Worm (Caenorhabditis elegans) whole organism, L1 larva: ENCODE data around the gene subs-4.
A peak's percentile ranks its signal among the peaks of the same experiment; 100 is the strongest.

Experiments used
- C16A3.4 ChIP-seq: fragments of 150-350 bp; optimal IDR thresholded peaks from 2 replicates; lab custom pipeline; 2014; ENCODE audit warnings: missing biosample characterization, missing genetic modification characterization
- C34B4.2 ChIP-seq: sonication (generic microtip); optimal IDR thresholded peaks from 2 replicates; lab custom pipeline; 2017; ENCODE audit warnings: mild to moderate bottlenecking, missing genetic modification characterization, missing compliant biosample characterization
- F16B12.6 ChIP-seq: fragments of 150-350 bp; optimal IDR thresholded peaks from 2 replicates; lab custom pipeline; 2014; ENCODE audit warnings: missing biosample characterization, missing genetic modification characterization
- Y116A8C.19 ChIP-seq: sonication (generic microtip); optimal IDR thresholded peaks from 2 replicates; lab custom pipeline; 2016; ENCODE audit warnings: missing compliant biosample characterization, missing genetic modification characterization, borderline replicate concordance
- aha-1 ChIP-seq: fragments of 150-350 bp; optimal IDR thresholded peaks from 2 replicates; lab custom pipeline; 2014; ENCODE audit warnings: missing biosample characterization, missing genetic modification characterization
- alr-1 ChIP-seq: fragments of 200-800 bp; sonication (Bioruptor generic); optimal IDR thresholded peaks from 2 replicates; lab custom pipeline; 2018; ENCODE audit warnings: borderline replicate concordance, mild to moderate bottlenecking, missing genetic modification characterization, missing compliant biosample characterization
- blmp-1 ChIP-seq: fragments of 150-350 bp; optimal IDR thresholded peaks from 2 replicates; lab custom pipeline; 2014; ENCODE audit warnings: missing biosample characterization, missing genetic modification characterization
- ceh-63 ChIP-seq: fragments of 200-800 bp; sonication (Bioruptor generic); optimal IDR thresholded peaks from 2 replicates; lab custom pipeline; 2018; ENCODE audit warnings: mild to moderate bottlenecking, missing genetic modification characterization, missing compliant biosample characterization
- ceh-8 ChIP-seq: fragments of 200-800 bp; sonication (Bioruptor generic); optimal IDR thresholded peaks from 2 replicates; lab custom pipeline; 2018; ENCODE audit warnings: mild to moderate bottlenecking, missing genetic modification characterization, moderate library complexity, missing compliant biosample characterization
- ceh-82 ChIP-seq, 3 experiments: fragments of 150-350 bp in 1 of 3; sonication (generic microtip) in 2 of 3; optimal IDR thresholded peaks; 2 replicates each; lab custom pipeline; 2014 to 2017; ENCODE audit warnings: missing biosample characterization in 3 of 3, missing genetic modification characterization in 3 of 3
- ceh-88 ChIP-seq: fragments of 200-800 bp; sonication (Bioruptor generic); IDR thresholded peaks from 2 replicates; pipeline ENCODE4 v1.3.6; 2022; ENCODE audit warnings: missing genetic modification characterization, missing compliant biosample characterization
- ceh-90 ChIP-seq: sonication (generic microtip); optimal IDR thresholded peaks from 2 replicates; lab custom pipeline; 2016; ENCODE audit warnings: missing genetic modification characterization, missing compliant biosample characterization
- dpl-1 ChIP-seq, 3 experiments: fragments of 150-350 bp in 2 of 3; sonication (generic microtip) in 1 of 3; optimal IDR thresholded peaks; 2 replicates each; lab custom pipeline; 2014 to 2017; ENCODE audit warnings: missing biosample characterization in 3 of 3, missing genetic modification characterization in 3 of 3, missing genetic modification reagents in 3 of 3
- dsc-1 ChIP-seq: sonication (generic microtip); optimal IDR thresholded peaks from 2 replicates; lab custom pipeline; 2016; ENCODE audit warnings: mild to moderate bottlenecking, missing genetic modification characterization, missing compliant biosample characterization
- efl-1 ChIP-seq, 4 experiments: fragments of 150-350 bp; optimal IDR thresholded peaks in 3 of 4; peaks in 1 of 4; 1 replicate in 1 of 4; 2 replicates in 3 of 4; lab custom pipeline; 2014; ENCODE audit warnings: missing biosample characterization in 2 of 4, missing genetic modification characterization in 2 of 4, missing genetic modification reagents in 2 of 4
- efl-3 ChIP-seq: fragments of 200-800 bp; sonication (Bioruptor generic); optimal IDR thresholded peaks from 2 replicates; lab custom pipeline; 2018; ENCODE audit warnings: mild to moderate bottlenecking, missing genetic modification characterization, missing compliant biosample characterization
- egl-13 ChIP-seq: sonication (generic microtip); optimal IDR thresholded peaks from 2 replicates; lab custom pipeline; 2016; ENCODE audit warnings: missing genotype, missing genetic modification reagents, missing genetic modification characterization, missing compliant biosample characterization
- egl-27 ChIP-seq, 2 experiments: fragments of 150-350 bp in 1 of 2; sonication (generic microtip); optimal IDR thresholded peaks; 3 replicates each; lab custom pipeline; 2017 to 2018; ENCODE audit warnings: missing biosample characterization in 2 of 2, missing genetic modification characterization in 2 of 2, missing genetic modification reagents in 2 of 2
- ets-5 ChIP-seq: fragments of 200-800 bp; sonication (Bioruptor generic); IDR thresholded peaks from 2 replicates; pipeline ENCODE4 v1.3.6; 2022; ENCODE audit warnings: missing genetic modification characterization, missing compliant biosample characterization
- fkh-8 ChIP-seq: sonication (generic microtip); optimal IDR thresholded peaks from 2 replicates; lab custom pipeline; 2016; ENCODE audit warnings: mild to moderate bottlenecking, missing genetic modification characterization, missing compliant biosample characterization
- fos-1 ChIP-seq: fragments of 150-350 bp; optimal IDR thresholded peaks from 2 replicates; lab custom pipeline; 2014; ENCODE audit warnings: missing biosample characterization, missing genetic modification characterization
- hlh-4 ChIP-seq: sonication (generic microtip); optimal IDR thresholded peaks from 2 replicates; lab custom pipeline; 2016; ENCODE audit warnings: mild to moderate bottlenecking, missing genetic modification characterization, missing compliant biosample characterization
- hpl-2 ChIP-seq: fragments of 150-350 bp; optimal IDR thresholded peaks from 2 replicates; lab custom pipeline; 2014; ENCODE audit warnings: missing biosample characterization, missing genetic modification reagents, missing genetic modification characterization
- irx-1 ChIP-seq: sonication (generic microtip); optimal IDR thresholded peaks from 2 replicates; lab custom pipeline; 2016; ENCODE audit warnings: missing genetic modification characterization, missing compliant biosample characterization
- isw-1 ChIP-seq: fragments of 200-800 bp; sonication (Bioruptor generic); IDR thresholded peaks from 2 replicates; pipeline ENCODE4 v1.3.6; 2022; ENCODE audit warnings: missing genetic modification characterization, missing compliant biosample characterization
- jun-1 ChIP-seq: fragments of 150-350 bp; optimal IDR thresholded peaks from 2 replicates; lab custom pipeline; 2014; ENCODE audit warnings: missing biosample characterization, missing genetic modification reagents, missing genetic modification characterization
- lin-13 ChIP-seq: fragments of 150-350 bp; optimal IDR thresholded peaks from 2 replicates; lab custom pipeline; 2014; ENCODE audit warnings: missing biosample characterization, missing genetic modification reagents, missing genetic modification characterization
- lin-15B ChIP-seq: fragments of 150-350 bp; sonication (generic microtip); optimal IDR thresholded peaks from 3 replicates; lab custom pipeline; 2014; ENCODE audit warnings: missing biosample characterization, missing genetic modification characterization
- lir-3 ChIP-seq: sonication (generic microtip); optimal IDR thresholded peaks from 2 replicates; lab custom pipeline; 2016; ENCODE audit warnings: mild to moderate bottlenecking, missing genetic modification characterization, moderate library complexity, missing compliant biosample characterization; ENCODE audit not compliant: poor library complexity
- lsy-2 ChIP-seq, 2 experiments: fragments of 150-350 bp; optimal IDR thresholded peaks; 2 replicates each; lab custom pipeline; 2014; ENCODE audit warnings: missing biosample characterization in 2 of 2, missing genetic modification characterization in 2 of 2
- mab-9 ChIP-seq: fragments of 200-800 bp; sonication (Bioruptor generic); IDR thresholded peaks from 2 replicates; pipeline ENCODE4 v1.3.6; 2022; ENCODE audit warnings: missing genetic modification reagents, missing genetic modification characterization, missing compliant biosample characterization
- mdl-1 ChIP-seq, 2 experiments: fragments of 150-350 bp; optimal IDR thresholded peaks; 2 replicates each; lab custom pipeline; 2014 to 2017; ENCODE audit warnings: missing biosample characterization in 2 of 2, missing genetic modification characterization in 2 of 2, inconsistent platforms in 1 of 2
- mef-2 ChIP-seq: fragments of 150-350 bp; optimal IDR thresholded peaks from 2 replicates; lab custom pipeline; 2014; ENCODE audit warnings: missing biosample characterization, missing genetic modification characterization
- nhr-19 ChIP-seq: fragments of 200-800 bp; sonication (Bioruptor generic); conservative IDR thresholded peaks from 2 replicates; pipeline ENCODE4 v1.3.6; 2022; ENCODE audit warnings: missing genetic modification characterization, missing compliant biosample characterization
- nhr-20 ChIP-seq: sonication (generic microtip); optimal IDR thresholded peaks from 2 replicates; lab custom pipeline; 2016; ENCODE audit warnings: mild to moderate bottlenecking, missing genetic modification characterization, missing compliant biosample characterization
- nhr-28 ChIP-seq: fragments of 150-350 bp; optimal IDR thresholded peaks from 2 replicates; lab custom pipeline; 2014; ENCODE audit warnings: missing biosample characterization, missing genetic modification characterization
- nhr-47 ChIP-seq: sonication (generic microtip); optimal IDR thresholded peaks from 2 replicates; lab custom pipeline; 2016; ENCODE audit warnings: mild to moderate bottlenecking, missing genetic modification characterization, moderate library complexity, missing compliant biosample characterization
- nhr-76 ChIP-seq: sonication (generic microtip); optimal IDR thresholded peaks from 2 replicates; lab custom pipeline; 2017; ENCODE audit warnings: missing biosample characterization, missing genetic modification characterization
- nhr-77 ChIP-seq: fragments of 150-350 bp; optimal IDR thresholded peaks from 2 replicates; lab custom pipeline; 2014; ENCODE audit warnings: missing biosample characterization, missing genetic modification characterization
- nhr-90 ChIP-seq: sonication (generic microtip); optimal IDR thresholded peaks from 2 replicates; lab custom pipeline; 2016; ENCODE audit warnings: mild to moderate bottlenecking, missing genetic modification characterization, missing compliant biosample characterization; ENCODE audit not compliant: poor library complexity
- pag-3 ChIP-seq: sonication (generic microtip); optimal IDR thresholded peaks from 2 replicates; lab custom pipeline; 2017; ENCODE audit warnings: missing genetic modification characterization, mild to moderate bottlenecking, missing compliant biosample characterization, antibody characterized with exemption, borderline replicate concordance; ENCODE audit not compliant: insufficient read depth
- rnt-1 ChIP-seq: sonication (generic microtip); optimal IDR thresholded peaks from 2 replicates; lab custom pipeline; 2016; ENCODE audit warnings: mild to moderate bottlenecking, missing genetic modification characterization, moderate library complexity, missing compliant biosample characterization
- skn-1 ChIP-seq: fragments of 150-350 bp; optimal IDR thresholded peaks from 2 replicates; lab custom pipeline; 2014; ENCODE audit warnings: missing biosample characterization, missing genetic modification characterization
- snu-23 ChIP-seq: sonication (generic microtip); optimal IDR thresholded peaks from 2 replicates; lab custom pipeline; 2016; ENCODE audit warnings: missing genetic modification characterization, missing compliant biosample characterization
- sox-4 ChIP-seq: sonication (generic microtip); optimal IDR thresholded peaks from 2 replicates; lab custom pipeline; 2016; ENCODE audit warnings: missing genetic modification characterization, missing compliant biosample characterization
- sptf-1 ChIP-seq: fragments of 150-350 bp; optimal IDR thresholded peaks from 2 replicates; lab custom pipeline; 2014; ENCODE audit warnings: missing biosample characterization, missing genetic modification characterization
- sup-37 ChIP-seq: fragments of 200-800 bp; sonication (Bioruptor generic); optimal IDR thresholded peaks from 2 replicates; lab custom pipeline; 2018; ENCODE audit warnings: mild to moderate bottlenecking, missing genetic modification characterization, missing compliant biosample characterization
- unc-30 ChIP-seq: sonication (generic microtip); optimal IDR thresholded peaks from 2 replicates; lab custom pipeline; 2017; ENCODE audit warnings: missing biosample characterization, missing genetic modification characterization
- unc-62 ChIP-seq: fragments of 150-350 bp; optimal IDR thresholded peaks from 2 replicates; lab custom pipeline; 2014; ENCODE audit warnings: missing biosample characterization, missing genetic modification reagents, missing genetic modification characterization
- unc-86 ChIP-seq: sonication (generic microtip); optimal IDR thresholded peaks from 2 replicates; lab custom pipeline; 2016; ENCODE audit warnings: missing genetic modification characterization, missing compliant biosample characterization
- unc-98 ChIP-seq: fragments of 200-800 bp; sonication (Bioruptor generic); IDR thresholded peaks from 2 replicates; pipeline ENCODE4 v1.3.6; 2022; ENCODE audit warnings: missing genetic modification characterization, missing compliant biosample characterization
- xbp-1 ChIP-seq: sonication (generic microtip); optimal IDR thresholded peaks from 2 replicates; lab custom pipeline; 2016; ENCODE audit warnings: missing genetic modification characterization, missing compliant biosample characterization
- ztf-4 ChIP-seq: fragments of 150-350 bp; optimal IDR thresholded peaks from 2 replicates; lab custom pipeline; 2014; ENCODE audit warnings: missing biosample characterization, missing genetic modification characterization

Gene subs-4

ce11 chrIII:11343041-11343440 lies 39.0 kb upstream of the subs-4 start, which contains the start of the genes T28D6.6 and pen-2 (continued):
- TF ChIP-seq jun-1 (no peak), Y116A8C.19 (tag; lab: Kevin White, UChicago) (no peak), nhr-90 (no peak), nhr-28 (tag; lab: Kevin White, UChicago) (no peak), hlh-4 (tag; lab: Kevin White, UChicago) (no peak), pag-3 (tag; lab: Kevin White, UChicago) (no peak), ceh-82 (tag; optimal IDR thresholded peaks at IDR 0.05; lab: Kevin White, UChicago) (peak in 2 of 3 experiments; percentile 2 to 39), ets-5 (GFP tag; lab: Robert Waterston, UW) (no peak), unc-86 (tag; lab: Kevin White, UChicago) (peak; percentile 20), C34B4.2 (tag; lab: Kevin White, UChicago) (no peak), ztf-4 (tag; lab: Kevin White, UChicago) (no peak), nhr-19 (GFP tag; lab: Robert Waterston, UW) (no peak), C16A3.4 (tag; lab: Kevin White, UChicago) (peak; percentile 2), aha-1 (no peak), efl-3 (GFP tag; lab: Kevin White, UChicago) (no peak), sup-37 (GFP tag; lab: Kevin White, UChicago) (no peak), irx-1 (tag; lab: Kevin White, UChicago) (no peak), unc-98 (GFP tag; lab: Robert Waterston, UW) (no peak), skn-1 (tag; lab: Kevin White, UChicago) (no peak), ceh-90 (tag; lab: Kevin White, UChicago) (no peak), snu-23 (peak; percentile 53), lir-3 (tag; lab: Kevin White, UChicago) (no peak), nhr-76 (tag; lab: Kevin White, UChicago) (no peak), ceh-8 (GFP tag; lab: Kevin White, UChicago) (peak; percentile 59), lin-15B (tag; lab: Kevin White, UChicago) (no peak), alr-1 (no peak), nhr-20 (no peak), mef-2 (tag; lab: Kevin White, UChicago) (no peak), ceh-63 (no peak), sptf-1 (tag; lab: Kevin White, UChicago) (no peak), nhr-77 (no peak), mab-9 (GFP tag; lab: Robert Waterston, UW) (no peak), unc-30 (tag; lab: Kevin White, UChicago) (no peak), fos-1 (tag; lab: Kevin White, UChicago) (no peak), fkh-8 (tag; lab: Kevin White, UChicago) (no peak), unc-62 (no peak), xbp-1 (tag; lab: Kevin White, UChicago) (peak; percentile 30), blmp-1 (tag; lab: Kevin White, UChicago) (no peak), isw-1 (no peak), efl-1 (optimal IDR thresholded peaks at IDR 0.05; lab: Kevin White, UChicago) (peak; percentile 25 to 57), efl-1 (GFP tag; optimal IDR thresholded peaks at IDR 0.05 in 1 of 2; lab: Kevin White, UChicago) (peak; percentile 65 to 87), rnt-1 (tag; lab: Kevin White, UChicago) (no peak), F16B12.6 (tag; lab: Kevin White, UChicago) (peak; percentile 89), dpl-1 (GFP tag; optimal IDR thresholded peaks at IDR 0.05; lab: Kevin White, UChicago) (peak; percentile 37 to 60 (median 54)), ceh-88 (no peak), egl-27 (tag; optimal IDR thresholded peaks at IDR 0.05; lab: Kevin White, UChicago) (no peak), lin-13 (GFP tag; lab: Kevin White, UChicago) (no peak), egl-13 (tag; lab: Kevin White, UChicago) (no peak), hpl-2 (GFP tag; lab: Kevin White, UChicago) (no peak), lsy-2 (tag; optimal IDR thresholded peaks at IDR 0.05; lab: Kevin White, UChicago) (peak; percentile 24 to 52), nhr-47 (tag; lab: Kevin White, UChicago) (peak; percentile 51), dsc-1 (tag; lab: Kevin White, UChicago) (peak; percentile 16), sox-4 (tag; lab: Kevin White, UChicago) (no peak), mdl-1 (tag; optimal IDR thresholded peaks at IDR 0.05; lab: Kevin White, UChicago) (no peak)
